Worm (Caenorhabditis elegans) whole organism, mixed stage, embryonic: ENCODE data around the gene srx-104.

ENCODE experiments used
- elt-3 ChIP-seq: fragments of 150-350 bp; optimal IDR thresholded peaks from 2 replicates; lab custom pipeline; 2014; ENCODE audit warnings: missing biosample characterization, missing genetic modification characterization
- mab-5 ChIP-seq: fragments of 150-350 bp; optimal IDR thresholded peaks from 2 replicates; lab custom pipeline; 2014; ENCODE audit warnings: missing biosample characterization, missing genetic modification characterization
- nhr-12 ChIP-seq: fragments of 150-350 bp; optimal IDR thresholded peaks from 2 replicates; lab custom pipeline; 2014; ENCODE audit warnings: missing biosample characterization, missing genetic modification characterization
- nhr-237 ChIP-seq: fragments of 150-350 bp; optimal IDR thresholded peaks from 2 replicates; lab custom pipeline; 2014; ENCODE audit warnings: missing biosample characterization, missing genetic modification characterization
- unc-62 ChIP-seq: fragments of 150-350 bp; optimal IDR thresholded peaks from 2 replicates; lab custom pipeline; 2014; ENCODE audit warnings: missing biosample characterization, missing genetic modification reagents, missing genetic modification characterization
- ztf-11 ChIP-seq: fragments of 150-350 bp; optimal IDR thresholded peaks from 2 replicates; lab custom pipeline; 2014; ENCODE audit warnings: missing biosample characterization, missing genetic modification characterization

- no peak for TF ChIP-seq ztf-11 (tag; lab: Kevin White, UChicago)
- TF ChIP-seq unc-62, result no peak
- TF ChIP-seq nhr-237 (tag; lab: Kevin White, UChicago), result no peak
- TF ChIP-seq elt-3 (tag; lab: Kevin White, UChicago), result no peak
- TF ChIP-seq mab-5 (tag; lab: Kevin White, UChicago), result no peak
- no peak for TF ChIP-seq nhr-12 (tag; lab: Kevin White, UChicago)
Measured at ce11 chrII:3659776-3660175, 39.7 kb downstream of the srx-104 start, which contains the start of gene F19B10.4.
